Worm (Caenorhabditis elegans): ENCODE measurements around the gene F25B5.6.

DNA sequence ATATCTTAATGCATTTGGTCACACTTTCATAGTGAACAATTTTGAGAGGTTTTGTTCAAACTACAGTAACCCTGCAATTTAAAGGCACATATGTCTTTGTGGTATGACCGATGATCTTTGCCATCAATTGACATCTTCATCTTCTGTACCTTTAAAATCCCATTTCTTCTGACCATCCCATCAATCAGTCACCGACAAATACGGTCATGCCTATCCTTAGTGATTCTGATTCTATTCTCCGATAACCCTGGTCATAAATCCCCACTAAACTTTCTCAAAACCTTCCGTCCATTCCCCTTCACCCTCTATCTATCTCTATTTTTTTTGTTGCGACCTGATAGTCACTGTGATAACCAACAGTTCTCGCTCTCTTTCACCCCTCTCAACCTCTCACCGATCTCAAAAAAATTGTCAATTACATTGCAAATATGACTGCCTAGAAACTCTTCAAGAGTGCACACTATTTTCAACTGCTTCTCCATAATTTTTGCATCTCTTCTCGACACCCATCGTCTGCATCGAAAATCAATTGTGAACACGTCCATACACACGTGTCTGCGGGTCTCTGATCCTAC lies 15.6 kb upstream of the F25B5.6 start:
- TF ChIP-seq nhr-28 (tag; optimal IDR thresholded peaks at IDR 0.05) (no peak), mml-1 (tag; optimal IDR thresholded peaks at IDR 0.05) (no peak), egl-27 (tag; optimal IDR thresholded peaks at IDR 0.05) (no peak), nhr-23 (tag; optimal IDR thresholded peaks at IDR 0.05) (no peak)

All from whole organism, L3 larva.